Fruit fly (Drosophila melanogaster): Measurements from ENCODE around the gene Tmem43.

The Tmem43 gene

dm6 chr3L:7935933-7936494, 21.1 kb upstream of the Tmem43 start, which contains the start of the genes syd and Srp9 (continued):
- no peak for TF ChIP-seq Xbp1 (GFP tag; optimal IDR thresholded peaks at IDR 0.05)
- no peak for TF ChIP-seq fd102C (GFP tag; optimal IDR thresholded peaks at IDR 0.05)
- TF ChIP-seq Lpt (GFP tag; optimal IDR thresholded peaks at IDR 0.05): no peak
- no peak for TF ChIP-seq CG34422 (GFP tag; IDR thresholded peaks at IDR 0.05)
- peak; percentile 36 for TF ChIP-seq exex (tag; optimal IDR thresholded peaks at IDR 0.05)
- TF ChIP-seq CG12744 (GFP tag; optimal IDR thresholded peaks at IDR 0.05): no peak
- TF ChIP-seq CG10209 (GFP tag; optimal IDR thresholded peaks at IDR 0.05): no peak
- TF ChIP-seq grn (GFP tag; optimal IDR thresholded peaks at IDR 0.05): no peak
- peak; percentile 5 for TF ChIP-seq CG30403 (GFP tag; optimal IDR thresholded peaks at IDR 0.05)
- TF ChIP-seq CG1529 (GFP tag; optimal IDR thresholded peaks at IDR 0.05): no peak
- TF ChIP-seq GATAe (GFP tag; conservative IDR thresholded peaks at IDR 0.05): no peak
- peak; percentile 20 for TF ChIP-seq sug (tag; optimal IDR thresholded peaks at IDR 0.05)
- no peak for TF ChIP-seq Rx (GFP tag; IDR thresholded peaks at IDR 0.05)
- TF ChIP-seq gfzf (GFP tag; optimal IDR thresholded peaks at IDR 0.05): peak; percentile 75
- no peak for TF ChIP-seq hb (GFP tag; IDR thresholded peaks at IDR 0.05; ENCODE audit: partially characterized antibody)
- TF ChIP-seq CG2712 (tag; optimal IDR thresholded peaks at IDR 0.05): peak; percentile 99
- no peak for TF ChIP-seq lab (GFP tag; optimal IDR thresholded peaks at IDR 0.05)
- no peak for TF ChIP-seq Elba2 (GFP tag; optimal IDR thresholded peaks at IDR 0.05)
- no peak for TF ChIP-seq bigmax (GFP tag; optimal IDR thresholded peaks at IDR 0.05)
- TF ChIP-seq CG8478 (optimal IDR thresholded peaks at IDR 0.05): no peak
- no peak for TF ChIP-seq CG5245 (GFP tag; optimal IDR thresholded peaks at IDR 0.05)
- TF ChIP-seq abd-A (tag; optimal IDR thresholded peaks at IDR 0.05): no peak
- TF ChIP-seq Gug (GFP tag; IDR thresholded peaks at IDR 0.05): no peak
- TF ChIP-seq CG14014 (GFP tag; IDR thresholded peaks at IDR 0.05): no peak
- peak; percentile 38 for TF ChIP-seq Nf-YC (tag; optimal IDR thresholded peaks at IDR 0.05)
- TF ChIP-seq D19B (GFP tag; optimal IDR thresholded peaks at IDR 0.05): no peak
- no peak for TF ChIP-seq CG7372 (GFP tag; IDR thresholded peaks at IDR 0.05)
- TF ChIP-seq crp (GFP tag; optimal IDR thresholded peaks at IDR 0.05): peak; percentile 16 to 84
- no peak for TF ChIP-seq Awh (GFP tag; IDR thresholded peaks at IDR 0.05)
- TF ChIP-seq zfh1 (GFP tag; IDR thresholded peaks at IDR 0.05): no peak
- TF ChIP-seq CG8281 (tag; optimal IDR thresholded peaks at IDR 0.05): no peak
- no peak for TF ChIP-seq H15 (GFP tag; IDR thresholded peaks at IDR 0.05)
- TF ChIP-seq CG15073 (GFP tag; optimal IDR thresholded peaks at IDR 0.05): no peak
- no peak for TF ChIP-seq Asciz (GFP tag; optimal IDR thresholded peaks at IDR 0.05)
- no peak for TF ChIP-seq CG13894 (tag; optimal IDR thresholded peaks at IDR 0.05)
- TF ChIP-seq maf-S (GFP tag; optimal IDR thresholded peaks at IDR 0.05): no peak
- no peak for TF ChIP-seq ase (GFP tag; IDR thresholded peaks at IDR 0.05)
- TF ChIP-seq wdn (GFP tag; IDR thresholded peaks at IDR 0.05): no peak
- no peak for TF ChIP-seq bsh (GFP tag; optimal IDR thresholded peaks at IDR 0.05)
- TF ChIP-seq CG1832 (GFP tag; optimal IDR thresholded peaks at IDR 0.05): no peak
- no peak for TF ChIP-seq Fer3 (tag; optimal IDR thresholded peaks at IDR 0.05)
- TF ChIP-seq twi (tag; optimal IDR thresholded peaks at IDR 0.05): no peak
- no peak for TF ChIP-seq CG17328 (GFP tag; IDR thresholded peaks at IDR 0.05)
- TF ChIP-seq chm (GFP tag; IDR thresholded peaks at IDR 0.05): no peak
- TF ChIP-seq CG11398 (GFP tag; optimal IDR thresholded peaks at IDR 0.05): no peak
- no peak for TF ChIP-seq onecut (GFP tag; IDR thresholded peaks at IDR 0.05)
- no peak for TF ChIP-seq gsb (GFP tag; IDR thresholded peaks at IDR 0.05)
- no peak for TF ChIP-seq CG4404 (GFP tag; IDR thresholded peaks at IDR 0.05)
- TF ChIP-seq pho (GFP tag; optimal IDR thresholded peaks at IDR 0.05): no peak
- TF ChIP-seq Fer1 (GFP tag; optimal IDR thresholded peaks at IDR 0.05): no peak
- no peak for TF ChIP-seq CG11723 (GFP tag; optimal IDR thresholded peaks at IDR 0.05)
- peak; percentile 58 for TF ChIP-seq sd (tag; optimal IDR thresholded peaks at IDR 0.05)
